Fruit fly (Drosophila melanogaster) whole organism, embryonic: ENCODE measurements around the gene CG4970.

Source experiments
- Antp ChIP-seq: fragments of 200-800 bp; sonication (Bioruptor generic); optimal IDR thresholded peaks from 3 replicates; lab custom pipeline; 2016; ENCODE audit warnings: missing biosample characterization, missing genetic modification characterization
- Atf6 ChIP-seq: fragments of 200-800 bp; sonication (Bioruptor generic); IDR thresholded peaks from 2 replicates; pipeline ENCODE4 v1.3.6; 2022; ENCODE audit warnings: missing biosample characterization, missing genetic modification characterization
- CG10565 ChIP-seq: fragments of 200-800 bp; sonication (Bioruptor generic); optimal IDR thresholded peaks from 3 replicates; lab custom pipeline; 2016; ENCODE audit warnings: missing biosample characterization, mild to moderate bottlenecking, missing genetic modification characterization
- CG10979 ChIP-seq: fragments of 200-800 bp; sonication (Bioruptor generic); optimal IDR thresholded peaks from 2 replicates; lab custom pipeline; 2018; ENCODE audit warnings: missing biosample characterization, mild to moderate bottlenecking, missing genetic modification characterization, moderate library complexity
- CG12659 ChIP-seq: fragments of 200-800 bp; sonication (Bioruptor generic); optimal IDR thresholded peaks from 3 replicates; lab custom pipeline; 2017; ENCODE audit warnings: mild to moderate bottlenecking, missing biosample characterization, missing genetic modification reagents, missing genetic modification characterization
- CG15696 ChIP-seq: fragments of 200-800 bp; sonication (Bioruptor generic); optimal IDR thresholded peaks from 2 replicates; lab custom pipeline; 2019; ENCODE audit warnings: missing biosample characterization, mild to moderate bottlenecking, missing genetic modification characterization, moderate library complexity
- CG1603 ChIP-seq: fragments of 200-800 bp; sonication (Bioruptor generic); optimal IDR thresholded peaks from 2 replicates; lab custom pipeline; 2019; ENCODE audit warnings: missing biosample characterization, mild to moderate bottlenecking, missing genetic modification characterization, moderate library complexity
- CG17359 ChIP-seq: fragments of 200-800 bp; sonication (Bioruptor generic); optimal IDR thresholded peaks from 3 replicates; lab custom pipeline; 2018; ENCODE audit warnings: missing biosample characterization, mild to moderate bottlenecking, missing genetic modification characterization, moderate library complexity
- CG17612 ChIP-seq: fragments of 200-800 bp; sonication (Bioruptor generic); IDR thresholded peaks from 2 replicates; pipeline ENCODE4 v1.3.6; 2022; ENCODE audit warnings: missing biosample characterization, missing genetic modification characterization
- CG18262 ChIP-seq: fragments of 200-800 bp; optimal IDR thresholded peaks from 3 replicates; lab custom pipeline; 2019; ENCODE audit warnings: missing biosample characterization, mild to moderate bottlenecking, missing genetic modification characterization, moderate library complexity
- CG2875 ChIP-seq: fragments of 200-800 bp; sonication (Bioruptor generic); optimal IDR thresholded peaks from 2 replicates; lab custom pipeline; 2017; ENCODE audit warnings: missing biosample characterization, mild to moderate bottlenecking, missing genetic modification characterization, missing genetic modification reagents
- CG31388 ChIP-seq: fragments of 200-800 bp; sonication (Bioruptor generic); optimal IDR thresholded peaks from 2 replicates; lab custom pipeline; 2016; ENCODE audit warnings: missing biosample characterization, missing genetic modification characterization
- CG34422 ChIP-seq: fragments of 200-800 bp; sonication (Bioruptor generic); IDR thresholded peaks from 3 replicates; pipeline ENCODE4 v1.3.6; 2022; ENCODE audit warnings: missing biosample characterization, missing genetic modification characterization
- CG4424 ChIP-seq: fragments of 200-800 bp; sonication (Bioruptor generic); optimal IDR thresholded peaks from 3 replicates; lab custom pipeline; 2016; ENCODE audit warnings: missing biosample characterization, missing genetic modification characterization
- CG6683 ChIP-seq: fragments of 200-800 bp; sonication (Bioruptor generic); optimal IDR thresholded peaks from 2 replicates; lab custom pipeline; 2017; ENCODE audit warnings: missing biosample characterization, mild to moderate bottlenecking, missing genetic modification characterization, missing genetic modification reagents
- CG7271 ChIP-seq: fragments of 200-800 bp; sonication (Bioruptor generic); optimal IDR thresholded peaks from 2 replicates; lab custom pipeline; 2018; ENCODE audit warnings: missing biosample characterization, mild to moderate bottlenecking, missing genetic modification characterization, moderate library complexity
- CoRest ChIP-seq: fragments of 200-800 bp; sonication (Bioruptor generic); optimal IDR thresholded peaks from 3 replicates; lab custom pipeline; 2018; ENCODE audit warnings: missing biosample characterization, mild to moderate bottlenecking, missing genetic modification characterization, moderate library complexity
- Elba2 ChIP-seq: fragments of 200-800 bp; sonication (Bioruptor generic); optimal IDR thresholded peaks from 3 replicates; lab custom pipeline; 2016; ENCODE audit warnings: missing biosample characterization, missing genetic modification characterization
- GATAe ChIP-seq: fragments of 200-800 bp; sonication (Bioruptor generic); conservative IDR thresholded peaks from 2 replicates; pipeline ENCODE4 v1.3.6; 2022; ENCODE audit warnings: missing biosample characterization, missing genetic modification characterization
- H15 ChIP-seq: fragments of 200-800 bp; sonication (Bioruptor generic); IDR thresholded peaks from 3 replicates; pipeline ENCODE4 v1.3.6; 2022; ENCODE audit warnings: missing biosample characterization, missing genetic modification characterization
- Meics ChIP-seq: fragments of 200-800 bp; sonication (Bioruptor generic); optimal IDR thresholded peaks from 2 replicates; lab custom pipeline; 2017; ENCODE audit warnings: missing biosample characterization, mild to moderate bottlenecking, missing genetic modification characterization
- Nf-YA ChIP-seq: fragments of 200-800 bp; sonication (Bioruptor generic); IDR thresholded peaks from 2 replicates; pipeline ENCODE4 v1.3.6; 2022; ENCODE audit warnings: missing biosample characterization, missing genetic modification characterization
- Opbp ChIP-seq: fragments of 200-800 bp; sonication (Bioruptor generic); IDR thresholded peaks from 3 replicates; pipeline ENCODE4 v1.3.6; 2022; ENCODE audit warnings: missing biosample characterization, missing genetic modification characterization; ENCODE audit not compliant: partially characterized antibody
- Optix ChIP-seq: fragments of 200-800 bp; sonication (Bioruptor generic); IDR thresholded peaks from 3 replicates; pipeline ENCODE4 v1.3.6; 2022; ENCODE audit warnings: missing biosample characterization, missing genetic modification characterization
- Poxn ChIP-seq: fragments of 200-800 bp; sonication (Bioruptor generic); IDR thresholded peaks from 2 replicates; pipeline ENCODE4 v1.3.6; 2022; ENCODE audit warnings: missing biosample characterization, missing genetic modification characterization
- Ptx1 ChIP-seq: fragments of 200-800 bp; sonication (Bioruptor generic); IDR thresholded peaks from 2 replicates; pipeline ENCODE4 v1.3.6; 2022; ENCODE audit warnings: missing biosample characterization, missing genetic modification characterization
- Rx ChIP-seq: fragments of 200-800 bp; sonication (Bioruptor generic); IDR thresholded peaks from 2 replicates; pipeline ENCODE4 v1.3.6; 2022; ENCODE audit warnings: missing biosample characterization, missing genetic modification characterization
- Sox100B ChIP-seq: fragments of 200-800 bp; sonication (Bioruptor generic); optimal IDR thresholded peaks from 3 replicates; lab custom pipeline; 2018; ENCODE audit warnings: missing biosample characterization, mild to moderate bottlenecking, missing genetic modification characterization
- Sox102F ChIP-seq: fragments of 200-800 bp; sonication (Bioruptor generic); optimal IDR thresholded peaks from 2 replicates; lab custom pipeline; 2018; ENCODE audit warnings: missing biosample characterization, mild to moderate bottlenecking, missing genetic modification characterization, moderate library complexity
- Ssrp ChIP-seq: fragments of 200-800 bp; sonication (Bioruptor generic); optimal IDR thresholded peaks from 2 replicates; lab custom pipeline; 2018; ENCODE audit warnings: missing biosample characterization, mild to moderate bottlenecking, missing genetic modification characterization, moderate library complexity
- Trl ChIP-seq, 3 experiments: fragments of >200 bp in 2 of 3; fragments of 200-800 bp in 1 of 3; sonication (Bioruptor generic) in 1 of 3; optimal IDR thresholded peaks; 2 replicates in 1 of 3; 3 replicates in 2 of 3; lab custom pipeline; 2016 to 2017; ENCODE audit warnings: missing biosample characterization in 1 of 3, missing genetic modification characterization in 1 of 3
- YL-1 ChIP-seq: fragments of 200-800 bp; sonication (Bioruptor generic); optimal IDR thresholded peaks from 3 replicates; lab custom pipeline; 2017; ENCODE audit warnings: missing biosample characterization, mild to moderate bottlenecking, missing genetic modification characterization
- bab2 ChIP-seq: fragments of 200-800 bp; sonication (Bioruptor generic); optimal IDR thresholded peaks from 2 replicates; lab custom pipeline; 2016; ENCODE audit warnings: missing biosample characterization, missing genetic modification characterization
- chm ChIP-seq: fragments of 200-800 bp; sonication (Bioruptor generic); IDR thresholded peaks from 2 replicates; pipeline ENCODE4 v1.3.6; 2022; ENCODE audit warnings: missing biosample characterization, missing genetic modification characterization
- chn ChIP-seq: fragments of 200-800 bp; sonication (Bioruptor generic); optimal IDR thresholded peaks from 2 replicates; lab custom pipeline; 2016; ENCODE audit warnings: missing biosample characterization, missing genetic modification characterization
- crc ChIP-seq: fragments of 200-800 bp; sonication (Bioruptor generic); optimal IDR thresholded peaks from 2 replicates; lab custom pipeline; 2016; ENCODE audit warnings: missing biosample characterization, missing genetic modification characterization
- dpn ChIP-seq, 2 experiments: fragments of 200-800 bp; sonication (Bioruptor generic); optimal IDR thresholded peaks; 3 replicates each; lab custom pipeline; 2016; ENCODE audit warnings: missing biosample characterization in 2 of 2, missing genetic modification characterization in 2 of 2
- grn ChIP-seq: fragments of 200-800 bp; sonication (Bioruptor generic); optimal IDR thresholded peaks from 3 replicates; lab custom pipeline; 2017; ENCODE audit warnings: missing biosample characterization, missing genetic modification characterization
- h ChIP-seq: fragments of >200 bp; optimal IDR thresholded peaks from 2 replicates; lab custom pipeline; 2017
- hbn ChIP-seq: fragments of 200-800 bp; sonication (Bioruptor generic); IDR thresholded peaks from 2 replicates; pipeline ENCODE4 v1.3.6; 2022; ENCODE audit warnings: missing biosample characterization, missing genetic modification characterization; ENCODE audit not compliant: partially characterized antibody
- ind ChIP-seq: fragments of 200-800 bp; sonication (Bioruptor generic); optimal IDR thresholded peaks from 3 replicates; lab custom pipeline; 2016; ENCODE audit warnings: missing biosample characterization, missing genetic modification characterization
- inv ChIP-seq: fragments of 200-800 bp; sonication (Bioruptor generic); IDR thresholded peaks from 2 replicates; pipeline ENCODE4 v1.3.6; 2022; ENCODE audit warnings: missing biosample characterization, missing genetic modification characterization; ENCODE audit not compliant: partially characterized antibody
- maf-S ChIP-seq: fragments of 200-800 bp; sonication (Bioruptor generic); optimal IDR thresholded peaks from 2 replicates; lab custom pipeline; 2016; ENCODE audit warnings: missing biosample characterization, missing genetic modification characterization
- peb ChIP-seq: fragments of 200-800 bp; sonication (Bioruptor generic); IDR thresholded peaks from 2 replicates; pipeline ENCODE4 v1.3.6; 2022; ENCODE audit warnings: missing biosample characterization, missing genetic modification characterization
- row ChIP-seq: fragments of 200-800 bp; sonication (Bioruptor generic); IDR thresholded peaks from 3 replicates; pipeline ENCODE4 v1.3.6; 2022; ENCODE audit warnings: missing biosample characterization, missing genetic modification characterization
- sens-2 ChIP-seq: fragments of 200-800 bp; sonication (Bioruptor generic); IDR thresholded peaks from 2 replicates; pipeline ENCODE4 v1.3.6; 2022; ENCODE audit warnings: missing biosample characterization, missing genetic modification characterization
- slbo ChIP-seq: fragments of 200-800 bp; sonication (Bioruptor generic); IDR thresholded peaks from 2 replicates; pipeline ENCODE4 v1.3.6; 2022; ENCODE audit warnings: missing biosample characterization, missing genetic modification characterization
- sug ChIP-seq: fragments of 200-800 bp; optimal IDR thresholded peaks from 2 replicates; lab custom pipeline; 2019; ENCODE audit warnings: missing biosample characterization, mild to moderate bottlenecking, missing genetic modification characterization, moderate library complexity
- tin ChIP-seq: fragments of 200-800 bp; sonication (Bioruptor generic); optimal IDR thresholded peaks from 3 replicates; lab custom pipeline; 2016; ENCODE audit warnings: missing biosample characterization, missing genetic modification characterization
- twi ChIP-seq: fragments of 200-800 bp; optimal IDR thresholded peaks from 2 replicates; lab custom pipeline; 2019; ENCODE audit warnings: missing biosample characterization, mild to moderate bottlenecking, missing genetic modification characterization, moderate library complexity
- wek ChIP-seq: fragments of 200-800 bp; sonication (Bioruptor generic); optimal IDR thresholded peaks from 3 replicates; lab custom pipeline; 2018; ENCODE audit warnings: missing biosample characterization, mild to moderate bottlenecking, missing genetic modification characterization, moderate library complexity

CG4970 gene

dm6 chr2L:11501427-11501968, 15.7 kb upstream of the CG4970 start, which contains the start of gene spz4 (continued):
- peak; percentile 18 for TF ChIP-seq CG18262 (tag; lab: Kevin White, UChicago)
- no peak for TF ChIP-seq Nf-YA
- no peak for TF ChIP-seq crc (GFP tag; lab: Kevin White, UChicago)
- TF ChIP-seq inv = no peak
- no peak for TF ChIP-seq ind
- no peak for TF ChIP-seq YL-1 (GFP tag; lab: Kevin White, UChicago)
- no peak for TF ChIP-seq CG7271 (tag; lab: Kevin White, UChicago)
- TF ChIP-seq hbn = no peak
- no peak for TF ChIP-seq CG2875 (GFP tag; lab: Kevin White, UChicago)
- 0 out of 3 replicates have a peak, but pooled peaks have one; percentile 45 for TF ChIP-seq CG34422 (GFP tag; lab: Robert Waterston, UW)
- no peak for TF ChIP-seq wek (GFP tag; lab: Kevin White, UChicago)
- no peak for TF ChIP-seq Opbp (GFP tag; lab: Robert Waterston, UW)
- peak; percentile 5 for TF ChIP-seq CG10979 (tag; lab: Kevin White, UChicago)
- peak; percentile 12 for TF ChIP-seq Ssrp (tag; lab: Kevin White, UChicago)
- no peak for TF ChIP-seq CG31388 (GFP tag; lab: Kevin White, UChicago)
- TF ChIP-seq sens-2 (GFP tag; lab: Robert Waterston, UW) = 0 out of 2 replicates have a peak, but pooled peaks have one; percentile 28
- peak; percentile 6 for TF ChIP-seq CoRest
- TF ChIP-seq maf-S (GFP tag; lab: Kevin White, UChicago) = no peak
- no peak for TF ChIP-seq Poxn
- no peak for TF ChIP-seq Atf6 (GFP tag; lab: Robert Waterston, UW)
- TF ChIP-seq Rx (GFP tag; lab: Robert Waterston, UW) = no peak
- no peak for TF ChIP-seq grn (GFP tag; lab: Kevin White, UChicago)
- no peak for TF ChIP-seq tin (GFP tag; lab: Kevin White, UChicago)
- TF ChIP-seq bab2 (GFP tag; lab: Kevin White, UChicago) = no peak
- peak; percentile 30; the same call in 1 of the 2 replicates for TF ChIP-seq slbo (GFP tag; lab: Robert Waterston, UW)
- TF ChIP-seq CG17359 = no peak
- TF ChIP-seq Optix (GFP tag; lab: Robert Waterston, UW) = no peak
- no peak for TF ChIP-seq GATAe (GFP tag; lab: Robert Waterston, UW)
- peak in 1 of 2 experiments; percentile 2 for TF ChIP-seq Trl (optimal IDR thresholded peaks at IDR 0.05; lab: Kevin White, UChicago)
- no peak for TF ChIP-seq Trl (GFP tag; optimal IDR thresholded peaks at IDR 0.05; lab: Kevin White, UChicago)
- no peak for TF ChIP-seq CG15696
- no peak for TF ChIP-seq CG17612 (GFP tag; lab: Robert Waterston, UW)
- peak; percentile 45; the same call in 2 of the 3 replicates for TF ChIP-seq row
- TF ChIP-seq dpn (GFP tag; optimal IDR thresholded peaks at IDR 0.05; lab: Kevin White, UChicago) = no peak
- no peak for TF ChIP-seq chn (GFP tag; lab: Kevin White, UChicago)
- no peak for TF ChIP-seq Meics (GFP tag; lab: Kevin White, UChicago)
- no peak for TF ChIP-seq CG4424 (GFP tag; lab: Kevin White, UChicago)
- no peak for TF ChIP-seq chm
- peak; percentile 16 for TF ChIP-seq Sox102F (GFP tag; lab: Kevin White, UChicago)
- 0 out of 3 replicates have a peak, but pooled peaks have one; percentile 16 for TF ChIP-seq H15 (GFP tag; lab: Robert Waterston, UW)
- peak; percentile 24 for TF ChIP-seq Sox100B (GFP tag; lab: Kevin White, UChicago)
- TF ChIP-seq Elba2 = no peak
- no peak for TF ChIP-seq h (lab: Kevin White, UChicago)
- TF ChIP-seq CG12659 (GFP tag; lab: Kevin White, UChicago) = peak; percentile 1
- no peak for TF ChIP-seq sug
- TF ChIP-seq peb (GFP tag; lab: Robert Waterston, UW) = 0 out of 2 replicates have a peak, but pooled peaks have one; percentile 13
- no peak; the same call in 1 of the 2 replicates for TF ChIP-seq Ptx1 (GFP tag; lab: Robert Waterston, UW)
- TF ChIP-seq Antp (GFP tag; lab: Kevin White, UChicago) = no peak
- no peak for TF ChIP-seq CG6683 (GFP tag; lab: Kevin White, UChicago)
- TF ChIP-seq CG10565 = no peak
- no peak for TF ChIP-seq CG1603 (tag; lab: Kevin White, UChicago)
- no peak for TF ChIP-seq twi
